Worm (Caenorhabditis elegans) whole organism, mixed stage, embryonic: Measurements from ENCODE around the gene F26F12.8.

ENCODE experiments used
- blmp-1 ChIP-seq: fragments of 150-350 bp; optimal IDR thresholded peaks from 2 replicates; lab custom pipeline; 2014; ENCODE audit warnings: missing biosample characterization, missing genetic modification characterization
- elt-1 ChIP-seq: sonication (generic microtip); optimal IDR thresholded peaks from 2 replicates; lab custom pipeline; 2017; ENCODE audit warnings: missing genetic modification characterization, mild to moderate bottlenecking, missing compliant biosample characterization, antibody characterized with exemption, moderate library complexity, borderline replicate concordance; ENCODE audit not compliant: insufficient read depth
- ham-2 ChIP-seq: fragments of 200-800 bp; sonication (Bioruptor generic); optimal IDR thresholded peaks from 2 replicates; lab custom pipeline; 2018; ENCODE audit warnings: mild to moderate bottlenecking, missing genetic modification characterization, missing compliant biosample characterization
- lin-32 ChIP-seq: fragments of 200-800 bp; sonication (Bioruptor generic); optimal IDR thresholded peaks from 2 replicates; lab custom pipeline; 2018; ENCODE audit warnings: mild to moderate bottlenecking, missing genetic modification characterization, missing compliant biosample characterization
- mep-1 ChIP-seq: fragments of 150-350 bp; optimal IDR thresholded peaks from 2 replicates; lab custom pipeline; 2017; ENCODE audit warnings: missing biosample characterization, missing genetic modification reagents, missing genetic modification characterization, inconsistent platforms
- nhr-12 ChIP-seq: fragments of 150-350 bp; optimal IDR thresholded peaks from 2 replicates; lab custom pipeline; 2014; ENCODE audit warnings: missing biosample characterization, missing genetic modification characterization
- nhr-237 ChIP-seq: fragments of 150-350 bp; optimal IDR thresholded peaks from 2 replicates; lab custom pipeline; 2014; ENCODE audit warnings: missing biosample characterization, missing genetic modification characterization
- nhr-28 ChIP-seq: fragments of 150-350 bp; optimal IDR thresholded peaks from 2 replicates; lab custom pipeline; 2014; ENCODE audit warnings: missing biosample characterization, missing genetic modification characterization
- nhr-76 ChIP-seq: sonication (generic microtip); optimal IDR thresholded peaks from 2 replicates; lab custom pipeline; 2017; ENCODE audit warnings: missing biosample characterization, missing genetic modification characterization
- snpc-4 ChIP-seq: fragments of 150-350 bp; optimal IDR thresholded peaks from 2 replicates; lab custom pipeline; 2014; ENCODE audit warnings: missing biosample characterization, missing genetic modification characterization
- tbx-8 ChIP-seq: fragments of 200-800 bp; sonication (Bioruptor generic); optimal IDR thresholded peaks from 2 replicates; lab custom pipeline; 2018; ENCODE audit warnings: mild to moderate bottlenecking, missing genetic modification characterization, moderate library complexity, missing compliant biosample characterization
- unc-39 ChIP-seq: fragments of 150-350 bp; optimal IDR thresholded peaks from 2 replicates; lab custom pipeline; 2014; ENCODE audit warnings: missing biosample characterization, missing genetic modification characterization

DNA sequence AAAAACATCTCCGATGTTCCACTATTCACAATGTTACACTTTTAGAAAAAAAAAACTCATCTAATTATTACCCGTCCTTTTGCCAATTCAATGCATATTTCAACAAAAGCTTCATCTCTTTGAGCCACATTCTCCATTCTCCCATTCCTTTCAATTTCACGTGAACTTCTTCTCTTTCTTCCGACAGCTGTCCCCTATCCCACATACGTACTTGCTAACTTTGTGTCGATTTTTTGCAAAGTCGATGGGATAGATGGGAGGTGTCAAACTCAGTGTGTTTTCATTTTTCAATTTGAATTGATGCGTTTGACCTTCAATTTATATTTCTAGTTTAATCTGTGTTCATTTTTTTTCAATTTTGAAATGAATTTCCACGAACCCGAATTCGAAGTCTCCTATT is 28.9 kb upstream of the F26F12.8 start:
- TF ChIP-seq lin-32 (GFP tag; lab: Kevin White, UChicago) (no peak), nhr-237 (no peak), blmp-1 (tag; lab: Kevin White, UChicago) (no peak), snpc-4 (tag; lab: Kevin White, UChicago) (no peak), elt-1 (no peak), mep-1 (no peak), nhr-76 (tag; lab: Kevin White, UChicago) (no peak), tbx-8 (no peak), nhr-12 (tag; lab: Kevin White, UChicago) (no peak), unc-39 (no peak), ham-2 (no peak), nhr-28 (tag; lab: Kevin White, UChicago) (no peak)
